Worm (Caenorhabditis elegans): ENCODE data around the gene cks-1.

DNA sequence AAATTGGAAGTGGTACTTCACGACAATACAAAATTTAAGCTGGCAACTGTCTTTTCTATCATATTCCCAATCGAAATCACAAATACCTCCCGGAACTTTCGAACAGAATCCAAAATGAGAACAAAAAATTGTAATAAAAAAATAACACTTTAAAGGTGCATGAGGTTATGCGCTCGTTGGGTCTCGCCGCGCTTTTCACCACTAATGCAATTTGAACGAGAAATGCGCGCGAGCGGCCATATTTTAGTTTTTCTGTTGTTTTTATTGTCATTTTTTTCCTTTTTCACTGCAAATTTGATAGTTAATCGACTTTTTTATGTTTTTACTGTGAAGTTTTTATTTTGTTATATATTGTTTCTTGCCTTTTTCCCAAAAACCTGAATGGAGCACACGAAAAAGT is 2.7 kb upstream of the cks-1 start, which contains the start of gene mes-6:
- TF ChIP-seq nhr-28 (tag; optimal IDR thresholded peaks at IDR 0.05) (no peak), pqm-1 (tag; optimal IDR thresholded peaks at IDR 0.05) (no peak), nfya-1 (tag; optimal IDR thresholded peaks at IDR 0.05; ENCODE audit: insufficient read depth) (peak; percentile 57), nhr-23 (tag; optimal IDR thresholded peaks at IDR 0.05) (no peak), ama-1 (optimal IDR thresholded peaks at IDR 0.05) (no peak), elt-3 (tag; optimal IDR thresholded peaks at IDR 0.05) (no peak), mdl-1 (tag; optimal IDR thresholded peaks at IDR 0.05) (no peak), snpc-4 (tag; optimal IDR thresholded peaks at IDR 0.05) (no peak), nhr-237 (tag; optimal IDR thresholded peaks at IDR 0.05) (no peak), pha-4 (tag; optimal IDR thresholded peaks at IDR 0.05) (peak; percentile 65)

Measured in whole organism, L3 larva.